Fruit fly (Drosophila melanogaster): ENCODE results near the gene CG18747.
A peak's percentile ranks its signal among the peaks of the same experiment; 100 is the strongest.

CG18747 gene

dm6 chr3R:7782933-7783686 is at the start of gene CG18747:
Gene CG18747 (minus strand): TSS chr3R:7783446.
- TF ChIP-seq CG4496 (GFP tag; IDR thresholded peaks at IDR 0.05) = no peak
- no peak for TF ChIP-seq CG8159 (tag; optimal IDR thresholded peaks at IDR 0.05)
- no peak for TF ChIP-seq CG34367 (tag; optimal IDR thresholded peaks at IDR 0.05)
- no peak for TF ChIP-seq fd96Ca (GFP tag; IDR thresholded peaks at IDR 0.05)
- no peak for TF ChIP-seq CG17806 (tag; optimal IDR thresholded peaks at IDR 0.05)
- no peak for TF ChIP-seq CG9948 (tag; optimal IDR thresholded peaks at IDR 0.05)
- no peak for TF ChIP-seq CG8301 (tag; optimal IDR thresholded peaks at IDR 0.05)
- no peak for TF ChIP-seq D1 (tag; optimal IDR thresholded peaks at IDR 0.05)
- no peak for TF ChIP-seq CG14655 (GFP tag; optimal IDR thresholded peaks at IDR 0.05)
- no peak for TF ChIP-seq Snoo (tag; optimal IDR thresholded peaks at IDR 0.05)
- TF ChIP-seq CG13204 (GFP tag; optimal IDR thresholded peaks at IDR 0.05) = no peak
- TF ChIP-seq gl (tag; optimal IDR thresholded peaks at IDR 0.05) = no peak
- TF ChIP-seq EcR (GFP tag; optimal IDR thresholded peaks at IDR 0.05) = no peak
- no peak for TF ChIP-seq CG32121 (GFP tag; IDR thresholded peaks at IDR 0.05)
- no peak for TF ChIP-seq Pif1A (GFP tag; optimal IDR thresholded peaks at IDR 0.05)
- no peak for TF ChIP-seq Pif1B (GFP tag; optimal IDR thresholded peaks at IDR 0.05)
- TF ChIP-seq rn (GFP tag; IDR thresholded peaks at IDR 0.05) = no peak
- no peak for TF ChIP-seq CG12605 (GFP tag; IDR thresholded peaks at IDR 0.05)
- no peak for TF ChIP-seq CG10348 (GFP tag; IDR thresholded peaks at IDR 0.05)
- no peak for TF ChIP-seq Ets98B (GFP tag; IDR thresholded peaks at IDR 0.05)

dm6 chr3R:7821559-7821958 is 38.3 kb upstream of the CG18747 start:
- no peak for TF ChIP-seq fd96Ca (GFP tag; IDR thresholded peaks at IDR 0.05)
- TF ChIP-seq CG14655 (GFP tag; optimal IDR thresholded peaks at IDR 0.05) = peak; percentile 40
- peak; percentile 17 for TF ChIP-seq Pif1A (GFP tag; optimal IDR thresholded peaks at IDR 0.05)
- peak; percentile 53 for TF ChIP-seq CG8159 (tag; optimal IDR thresholded peaks at IDR 0.05)
- TF ChIP-seq CG8301 (tag; optimal IDR thresholded peaks at IDR 0.05) = no peak
- TF ChIP-seq CG17806 (tag; optimal IDR thresholded peaks at IDR 0.05) = no peak
- no peak for TF ChIP-seq EcR (GFP tag; optimal IDR thresholded peaks at IDR 0.05)
- no peak for TF ChIP-seq Pif1B (GFP tag; optimal IDR thresholded peaks at IDR 0.05)
- TF ChIP-seq Snoo (tag; optimal IDR thresholded peaks at IDR 0.05) = no peak
- no peak for TF ChIP-seq D1 (tag; optimal IDR thresholded peaks at IDR 0.05)
- TF ChIP-seq gl (tag; optimal IDR thresholded peaks at IDR 0.05) = no peak
- TF ChIP-seq CG32121 (GFP tag; IDR thresholded peaks at IDR 0.05) = no peak
- TF ChIP-seq CG4496 (GFP tag; IDR thresholded peaks at IDR 0.05) = 0 out of 3 replicates have a peak, but pooled peaks have one; percentile 26
- TF ChIP-seq CG13204 (GFP tag; optimal IDR thresholded peaks at IDR 0.05) = no peak
- TF ChIP-seq CG12605 (GFP tag; IDR thresholded peaks at IDR 0.05) = no peak
- TF ChIP-seq rn (GFP tag; IDR thresholded peaks at IDR 0.05) = no peak
- TF ChIP-seq Ets98B (GFP tag; IDR thresholded peaks at IDR 0.05) = peak; percentile 36; the same call in 1 of the 2 replicates
- peak; percentile 45 for TF ChIP-seq CG15710 (tag; optimal IDR thresholded peaks at IDR 0.05)
- TF ChIP-seq CG9948 (tag; optimal IDR thresholded peaks at IDR 0.05) = no peak
- TF ChIP-seq CG10348 (GFP tag; IDR thresholded peaks at IDR 0.05) = no peak
- no peak for TF ChIP-seq CG34367 (tag; optimal IDR thresholded peaks at IDR 0.05)

dm6 chr3R:7813981-7814529 is 30.8 kb upstream of the CG18747 start, which contains the start of gene CG34384:
Gene CG34384 (plus strand): TSS chr3R:7814361.
- TF ChIP-seq gl (tag; optimal IDR thresholded peaks at IDR 0.05) (no peak), D1 (tag; optimal IDR thresholded peaks at IDR 0.05) (no peak), CG15710 (tag; optimal IDR thresholded peaks at IDR 0.05) (peak; percentile 46), CG10348 (GFP tag; IDR thresholded peaks at IDR 0.05) (no peak), Ets98B (GFP tag; IDR thresholded peaks at IDR 0.05) (no peak), rn (GFP tag; IDR thresholded peaks at IDR 0.05) (no peak), CG14655 (GFP tag; optimal IDR thresholded peaks at IDR 0.05) (peak; percentile 49), fd96Ca (GFP tag; IDR thresholded peaks at IDR 0.05) (no peak), CG34367 (tag; optimal IDR thresholded peaks at IDR 0.05) (no peak), CG8301 (tag; optimal IDR thresholded peaks at IDR 0.05) (peak; percentile 31), Snoo (tag; optimal IDR thresholded peaks at IDR 0.05) (no peak), CG9948 (tag; optimal IDR thresholded peaks at IDR 0.05) (peak; percentile 23), CG4496 (GFP tag; IDR thresholded peaks at IDR 0.05) (no peak), CG8159 (tag; optimal IDR thresholded peaks at IDR 0.05) (peak; percentile 71), CG12605 (GFP tag; IDR thresholded peaks at IDR 0.05) (no peak), Pif1A (GFP tag; optimal IDR thresholded peaks at IDR 0.05) (peak; percentile 21), CG17806 (tag; optimal IDR thresholded peaks at IDR 0.05) (peak; percentile 16), CG13204 (GFP tag; optimal IDR thresholded peaks at IDR 0.05) (no peak), Pif1B (GFP tag; optimal IDR thresholded peaks at IDR 0.05) (no peak), CG32121 (GFP tag; IDR thresholded peaks at IDR 0.05) (no peak), EcR (GFP tag; optimal IDR thresholded peaks at IDR 0.05) (no peak)

- TF ChIP-seq CG12605 (GFP tag; IDR thresholded peaks at IDR 0.05) = no peak
- no peak for TF ChIP-seq fd96Ca (GFP tag; IDR thresholded peaks at IDR 0.05)
- no peak for TF ChIP-seq CG17806 (tag; optimal IDR thresholded peaks at IDR 0.05)
- no peak for TF ChIP-seq Pif1A (GFP tag; optimal IDR thresholded peaks at IDR 0.05)
- TF ChIP-seq CG15710 (tag; optimal IDR thresholded peaks at IDR 0.05) = no peak
These were observed 30.3 kb upstream of the CG18747 start for dm6 chr3R:7813518-7813917.

dm6 chr3R:7811514-7811913 is 28.3 kb upstream of the CG18747 start, which contains the start of gene CG31473:
Gene CG31473 (plus strand): TSS chr3R:7811814.
- no peak for TF ChIP-seq Snoo (tag; optimal IDR thresholded peaks at IDR 0.05)
- no peak for TF ChIP-seq rn (GFP tag; IDR thresholded peaks at IDR 0.05)
- TF ChIP-seq CG34367 (tag; optimal IDR thresholded peaks at IDR 0.05) = no peak
- no peak for TF ChIP-seq gl (tag; optimal IDR thresholded peaks at IDR 0.05)
- TF ChIP-seq CG4496 (GFP tag; IDR thresholded peaks at IDR 0.05) = no peak
